Worm (Caenorhabditis elegans) whole organism, midembryonic: ENCODE measurements around the gene cox-10.

Experiments used
- T22C8.4 ChIP-seq: fragments of 200-800 bp; sonication (Bioruptor generic); IDR thresholded peaks from 2 replicates; pipeline ENCODE4 v1.3.6; 2022; ENCODE audit warnings: missing genetic modification characterization, missing compliant biosample characterization
- cog-1 ChIP-seq: sonication (generic microtip); optimal IDR thresholded peaks from 2 replicates; lab custom pipeline; 2016; ENCODE audit warnings: missing genetic modification characterization, missing compliant biosample characterization
- klf-2 ChIP-seq: fragments of 200-800 bp; sonication (Bioruptor generic); conservative IDR thresholded peaks from 2 replicates; pipeline ENCODE4 v1.3.6; 2022; ENCODE audit warnings: missing genetic modification reagents, missing genetic modification characterization, missing compliant biosample characterization
- med-1 ChIP-seq: sonication (generic microtip); optimal IDR thresholded peaks from 2 replicates; lab custom pipeline; 2017; ENCODE audit warnings: missing genetic modification characterization, mild to moderate bottlenecking, missing compliant biosample characterization, antibody characterized with exemption, missing genetic modification reagents; ENCODE audit not compliant: insufficient read depth
- ref-1 ChIP-seq: fragments of 200-800 bp; sonication (Bioruptor generic); conservative IDR thresholded peaks from 2 replicates; pipeline ENCODE4 v1.3.6; 2022; ENCODE audit warnings: missing genetic modification reagents, missing genetic modification characterization, missing compliant biosample characterization
- ztf-23 ChIP-seq: fragments of 200-800 bp; sonication (Bioruptor generic); IDR thresholded peaks from 2 replicates; pipeline ENCODE4 v1.3.6; 2022; ENCODE audit warnings: missing genetic modification reagents, missing genetic modification characterization, missing compliant biosample characterization
- ztf-29 ChIP-seq: fragments of 200-800 bp; sonication (Bioruptor generic); IDR thresholded peaks from 2 replicates; pipeline ENCODE4 v1.3.6; 2022; ENCODE audit warnings: missing genetic modification reagents, missing genetic modification characterization, missing compliant biosample characterization

DNA sequence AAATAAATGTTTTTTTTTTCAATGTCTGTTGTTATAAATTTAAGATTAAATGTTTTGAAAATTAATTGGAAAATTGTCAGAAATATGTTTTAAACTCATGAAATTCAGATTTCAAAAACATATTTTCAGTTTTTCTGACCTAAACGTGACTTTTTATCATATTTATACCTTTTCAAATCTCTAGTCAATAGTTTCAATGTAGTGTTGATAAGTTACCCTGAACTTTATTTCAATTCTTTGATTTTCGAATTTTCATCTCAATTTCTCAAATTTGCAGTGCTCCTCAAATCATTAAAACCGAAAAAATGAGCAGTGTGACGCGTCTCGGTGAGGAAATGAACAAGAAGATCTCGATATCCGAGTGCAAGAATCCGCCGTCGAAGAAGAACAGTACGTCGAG, 25.3 kb upstream of the cox-10 start, which contains the start of gene rgs-4:
- no peak for TF ChIP-seq ztf-29
- TF ChIP-seq ztf-23 (GFP tag; lab: Robert Waterston, UW), result no peak
- no peak for TF ChIP-seq cog-1
- no peak for TF ChIP-seq T22C8.4
- TF ChIP-seq med-1 (GFP tag; lab: Kevin White, UChicago), result no peak
- TF ChIP-seq klf-2 (GFP tag; lab: Robert Waterston, UW), result no peak
- no peak for TF ChIP-seq ref-1 (GFP tag; lab: Robert Waterston, UW)
